Fruit fly (Drosophila melanogaster) whole organism, embryonic: Measurements from ENCODE around the gene CG12118.
A peak's percentile ranks its signal among the peaks of the same experiment; 100 is the strongest.

Experiments
- Adf1 ChIP-seq: fragments of 200-800 bp; sonication (Bioruptor generic); IDR thresholded peaks from 2 replicates; pipeline ENCODE4 v1.3.6; 2022; ENCODE audit warnings: missing biosample characterization, missing genetic modification characterization
- Asciz ChIP-seq: fragments of 200-800 bp; sonication (Bioruptor generic); optimal IDR thresholded peaks from 2 replicates; lab custom pipeline; 2017; ENCODE audit warnings: missing biosample characterization, mild to moderate bottlenecking, missing genetic modification characterization, missing genetic modification reagents
- BEAF-32 ChIP-seq: fragments of 200-800 bp; sonication (Bioruptor generic); optimal IDR thresholded peaks from 3 replicates; lab custom pipeline; 2017; ENCODE audit warnings: missing biosample characterization, missing genetic modification characterization, mild to moderate bottlenecking, moderate library complexity, missing genetic modification reagents
- C15 ChIP-seq: fragments of 200-800 bp; sonication (Bioruptor generic); IDR thresholded peaks from 3 replicates; pipeline ENCODE4 v1.3.6; 2022; ENCODE audit warnings: missing biosample characterization, missing genetic modification characterization
- CG10979 ChIP-seq: fragments of 200-800 bp; sonication (Bioruptor generic); optimal IDR thresholded peaks from 2 replicates; lab custom pipeline; 2018; ENCODE audit warnings: missing biosample characterization, mild to moderate bottlenecking, missing genetic modification characterization, moderate library complexity
- CG11560 ChIP-seq: fragments of 200-800 bp; sonication (Bioruptor generic); IDR thresholded peaks from 3 replicates; pipeline ENCODE4 v1.3.6; 2022; ENCODE audit warnings: missing biosample characterization, missing genetic modification characterization
- CG12155 ChIP-seq: fragments of 200-800 bp; sonication (Bioruptor generic); optimal IDR thresholded peaks from 3 replicates; lab custom pipeline; 2016; ENCODE audit warnings: missing biosample characterization, missing genetic modification characterization
- CG12769 ChIP-seq: fragments of 200-800 bp; sonication (Bioruptor generic); optimal IDR thresholded peaks from 2 replicates; lab custom pipeline; 2019; ENCODE audit warnings: missing biosample characterization, mild to moderate bottlenecking, missing genetic modification characterization, moderate library complexity
- CG17385 ChIP-seq: fragments of 200-800 bp; sonication (Bioruptor generic); optimal IDR thresholded peaks from 3 replicates; lab custom pipeline; 2018; ENCODE audit warnings: missing biosample characterization, mild to moderate bottlenecking, missing genetic modification characterization
- CG18599 ChIP-seq: fragments of 200-800 bp; sonication (Bioruptor generic); optimal IDR thresholded peaks from 3 replicates; lab custom pipeline; 2017; ENCODE audit warnings: missing biosample characterization, missing genetic modification characterization, mild to moderate bottlenecking, moderate library complexity, missing genetic modification reagents
- CG3838 ChIP-seq: fragments of 200-800 bp; sonication (Bioruptor generic); optimal IDR thresholded peaks from 3 replicates; lab custom pipeline; 2016; ENCODE audit warnings: missing biosample characterization, missing genetic modification characterization
- CG4820 ChIP-seq: fragments of 200-800 bp; sonication (Bioruptor generic); optimal IDR thresholded peaks from 3 replicates; lab custom pipeline; 2016; ENCODE audit warnings: missing biosample characterization, missing genetic modification characterization
- CG5180 ChIP-seq: fragments of 200-800 bp; sonication (Bioruptor generic); optimal IDR thresholded peaks from 3 replicates; lab custom pipeline; 2017; ENCODE audit warnings: missing biosample characterization, missing genetic modification characterization, mild to moderate bottlenecking, moderate library complexity, missing genetic modification reagents
- CG8290 ChIP-seq, 3 experiments: fragments of 200-800 bp; sonication (Bioruptor generic); optimal IDR thresholded peaks; 2 replicates each; lab custom pipeline; 2016 to 2019; ENCODE audit warnings: missing biosample characterization in 3 of 3, missing genetic modification characterization in 3 of 3, mild to moderate bottlenecking in 2 of 3, moderate library complexity in 1 of 3
- CG8388 ChIP-seq: fragments of 200-800 bp; sonication (Bioruptor generic); optimal IDR thresholded peaks from 2 replicates; lab custom pipeline; 2019; ENCODE audit warnings: missing biosample characterization, mild to moderate bottlenecking, missing genetic modification characterization, moderate library complexity
- CG9215 ChIP-seq: fragments of 200-800 bp; sonication (Bioruptor generic); IDR thresholded peaks from 2 replicates; pipeline ENCODE4 v1.3.6; 2022; ENCODE audit warnings: missing biosample characterization, missing genetic modification characterization
- CG9609 ChIP-seq: fragments of 200-800 bp; sonication (Bioruptor generic); optimal IDR thresholded peaks from 3 replicates; lab custom pipeline; 2016; ENCODE audit warnings: missing biosample characterization, missing genetic modification characterization
- CG9727 ChIP-seq: fragments of 200-800 bp; sonication (Bioruptor generic); optimal IDR thresholded peaks from 3 replicates; lab custom pipeline; 2017; ENCODE audit warnings: missing biosample characterization, mild to moderate bottlenecking, missing genetic modification characterization
- CG9797 ChIP-seq: fragments of 200-800 bp; sonication (Bioruptor generic); optimal IDR thresholded peaks from 3 replicates; lab custom pipeline; 2018; ENCODE audit warnings: missing biosample characterization, mild to moderate bottlenecking, missing genetic modification characterization
- Dp ChIP-seq: fragments of 200-800 bp; sonication (Bioruptor generic); optimal IDR thresholded peaks from 2 replicates; lab custom pipeline; 2018; ENCODE audit warnings: missing biosample characterization, mild to moderate bottlenecking, missing genetic modification characterization, moderate library complexity
- Fer3 ChIP-seq: fragments of 200-800 bp; sonication (Bioruptor generic); optimal IDR thresholded peaks from 2 replicates; lab custom pipeline; 2018; ENCODE audit warnings: missing biosample characterization, mild to moderate bottlenecking, missing genetic modification characterization, moderate library complexity
- Gsc ChIP-seq: fragments of 200-800 bp; sonication (Bioruptor generic); IDR thresholded peaks from 2 replicates; pipeline ENCODE4 v1.3.6; 2022; ENCODE audit warnings: missing biosample characterization, missing genetic modification characterization
- HHEX ChIP-seq: fragments of 200-800 bp; sonication (Bioruptor generic); optimal IDR thresholded peaks from 3 replicates; lab custom pipeline; 2017; ENCODE audit warnings: missing biosample characterization, mild to moderate bottlenecking, missing genetic modification characterization, missing genetic modification reagents
- Med ChIP-seq: fragments of 200-800 bp; sonication (Bioruptor generic); peaks from one replicate; lab custom pipeline; 2016; ENCODE audit warnings: missing biosample characterization, missing genetic modification characterization, mild to moderate bottlenecking, inconsistent platforms, moderate library complexity
- Mrtf ChIP-seq: fragments of 200-800 bp; sonication (Bioruptor generic); IDR thresholded peaks from 3 replicates; pipeline ENCODE4 v1.3.6; 2022; ENCODE audit warnings: missing biosample characterization, missing genetic modification characterization
- Nf-YA ChIP-seq: fragments of 200-800 bp; sonication (Bioruptor generic); IDR thresholded peaks from 2 replicates; pipeline ENCODE4 v1.3.6; 2022; ENCODE audit warnings: missing biosample characterization, missing genetic modification characterization
- NfI ChIP-seq: fragments of 200-800 bp; sonication (Bioruptor generic); optimal IDR thresholded peaks from 3 replicates; lab custom pipeline; 2018; ENCODE audit warnings: missing biosample characterization, mild to moderate bottlenecking, missing genetic modification characterization, moderate library complexity
- Oaz ChIP-seq: fragments of 200-800 bp; sonication (Bioruptor generic); IDR thresholded peaks from 2 replicates; pipeline ENCODE4 v1.3.6; 2022; ENCODE audit warnings: missing biosample characterization, missing genetic modification characterization
- Sox102F ChIP-seq: fragments of 200-800 bp; sonication (Bioruptor generic); optimal IDR thresholded peaks from 2 replicates; lab custom pipeline; 2018; ENCODE audit warnings: missing biosample characterization, mild to moderate bottlenecking, missing genetic modification characterization, moderate library complexity
- Xbp1 ChIP-seq: fragments of 200-800 bp; sonication (Bioruptor generic); optimal IDR thresholded peaks from 3 replicates; lab custom pipeline; 2016; ENCODE audit warnings: missing biosample characterization, mild to moderate bottlenecking, missing genetic modification characterization
- ab ChIP-seq: fragments of 200-800 bp; sonication (Bioruptor generic); optimal IDR thresholded peaks from 2 replicates; lab custom pipeline; 2016; ENCODE audit warnings: missing biosample characterization, missing genetic modification characterization
- ase ChIP-seq: fragments of 200-800 bp; sonication (Bioruptor generic); IDR thresholded peaks from 3 replicates; pipeline ENCODE4 v1.3.6; 2022; ENCODE audit warnings: missing biosample characterization, missing genetic modification characterization
- corto ChIP-seq: fragments of 200-800 bp; sonication (Bioruptor generic); optimal IDR thresholded peaks from 2 replicates; lab custom pipeline; 2016; ENCODE audit warnings: missing biosample characterization, mild to moderate bottlenecking, missing genetic modification characterization, moderate library complexity
- dmrt99B ChIP-seq: fragments of 200-800 bp; sonication (Bioruptor generic); optimal IDR thresholded peaks from 2 replicates; lab custom pipeline; 2018; ENCODE audit warnings: missing biosample characterization, mild to moderate bottlenecking, missing genetic modification characterization, moderate library complexity
- eve ChIP-seq, 2 experiments: fragments of >200 bp; optimal IDR thresholded peaks; 2 replicates each; lab custom pipeline; 2017; ENCODE audit warnings: missing biosample characterization in 2 of 2, missing genetic modification characterization in 2 of 2
- gem ChIP-seq: fragments of 200-800 bp; sonication (Bioruptor generic); optimal IDR thresholded peaks from 2 replicates; lab custom pipeline; 2019; ENCODE audit warnings: missing biosample characterization, mild to moderate bottlenecking, missing genetic modification characterization, moderate library complexity
- her ChIP-seq: fragments of 200-800 bp; sonication (Bioruptor generic); optimal IDR thresholded peaks from 2 replicates; lab custom pipeline; 2016; ENCODE audit warnings: missing biosample characterization, missing genetic modification characterization
- inv ChIP-seq: fragments of 200-800 bp; sonication (Bioruptor generic); IDR thresholded peaks from 2 replicates; pipeline ENCODE4 v1.3.6; 2022; ENCODE audit warnings: missing biosample characterization, missing genetic modification characterization; ENCODE audit not compliant: partially characterized antibody
- lov ChIP-seq, 2 experiments: fragments of 200-800 bp in 1 of 2; fragments of >200 bp in 1 of 2; sonication (Bioruptor generic) in 1 of 2; IDR thresholded peaks in 1 of 2; optimal IDR thresholded peaks in 1 of 2; 2 replicates in 1 of 2; 3 replicates in 1 of 2; pipeline versions ENCODE4 v1.3.6 to Lab custom; 2017 to 2022; ENCODE audit warnings: missing biosample characterization in 1 of 2, missing genetic modification characterization in 1 of 2
- mam ChIP-seq: fragments of 200-800 bp; sonication (Bioruptor generic); optimal IDR thresholded peaks from 3 replicates; lab custom pipeline; 2016; ENCODE audit warnings: missing biosample characterization, missing genetic modification characterization
- nerfin-1 ChIP-seq: fragments of 200-800 bp; sonication (Bioruptor generic); optimal IDR thresholded peaks from 3 replicates; lab custom pipeline; 2019; ENCODE audit warnings: missing biosample characterization, mild to moderate bottlenecking, missing genetic modification characterization, moderate library complexity
- pzg ChIP-seq: fragments of 200-800 bp; sonication (Bioruptor generic); optimal IDR thresholded peaks from 3 replicates; lab custom pipeline; 2018; ENCODE audit warnings: missing biosample characterization, mild to moderate bottlenecking, missing genetic modification characterization, moderate library complexity
- sc ChIP-seq, 3 experiments: fragments of >200 bp in 2 of 3; fragments of 200-800 bp in 1 of 3; sonication (Bioruptor generic) in 1 of 3; optimal IDR thresholded peaks; 2 replicates in 2 of 3; 3 replicates in 1 of 3; lab custom pipeline; 2017; ENCODE audit warnings: mild to moderate bottlenecking in 1 of 3, missing biosample characterization in 1 of 3, missing genetic modification characterization in 1 of 3, missing genetic modification reagents in 1 of 3
- tna ChIP-seq: fragments of 200-800 bp; sonication (Bioruptor generic); IDR thresholded peaks from 2 replicates; pipeline ENCODE4 v1.3.6; 2022; ENCODE audit warnings: missing biosample characterization, missing genetic modification characterization; ENCODE audit not compliant: partially characterized antibody
- wek ChIP-seq: fragments of 200-800 bp; sonication (Bioruptor generic); optimal IDR thresholded peaks from 3 replicates; lab custom pipeline; 2018; ENCODE audit warnings: missing biosample characterization, mild to moderate bottlenecking, missing genetic modification characterization, moderate library complexity
- zfh2 ChIP-seq: fragments of 200-800 bp; sonication (Bioruptor generic); optimal IDR thresholded peaks from 2 replicates; lab custom pipeline; 2016; ENCODE audit warnings: missing biosample characterization, missing genetic modification characterization

CG12118 gene

DNA sequence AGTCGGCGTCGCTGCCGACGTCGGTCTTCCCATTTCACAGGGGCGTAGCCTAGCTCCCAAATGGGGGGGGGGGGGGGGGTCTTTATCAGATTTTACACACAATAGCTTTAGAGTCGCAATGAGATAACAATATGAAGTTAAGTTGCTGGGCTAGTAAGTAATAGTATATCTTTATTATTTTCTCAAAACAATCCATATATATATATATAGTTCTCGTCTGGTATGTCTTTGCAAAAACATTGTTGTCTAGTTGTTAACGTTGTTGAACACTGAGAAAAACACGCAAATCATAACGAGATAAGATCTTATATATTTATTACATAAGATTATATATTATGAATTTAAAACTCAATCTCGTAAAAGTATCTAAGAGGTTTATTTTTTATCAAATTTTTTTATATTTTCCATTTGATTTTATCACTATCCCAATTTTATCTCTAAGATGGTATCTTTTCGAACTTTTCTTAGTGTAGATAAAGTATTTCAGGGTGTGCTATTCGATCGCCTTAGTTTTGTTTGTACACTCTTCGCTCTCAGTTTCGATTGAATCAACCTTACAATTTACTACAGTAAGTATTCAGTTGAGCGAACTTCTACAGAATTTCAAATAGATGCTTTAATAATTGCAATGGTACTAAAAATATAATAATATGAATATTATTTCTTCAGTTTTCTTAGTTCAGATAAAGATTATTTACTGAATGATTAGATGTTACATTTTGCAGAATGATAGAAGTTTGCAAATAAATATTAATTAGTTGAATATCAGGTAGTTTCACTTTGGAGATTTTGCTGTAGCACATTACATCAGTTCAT, 5.9 kb upstream of the CG12118 start (continued):
- TF ChIP-seq lov (optimal IDR thresholded peaks at IDR 0.05; lab: Kevin White, UChicago): no peak
- 0 out of 3 replicates have a peak, but pooled peaks have one; percentile 42 for TF ChIP-seq lov (GFP tag; IDR thresholded peaks at IDR 0.05; lab: Robert Waterston, UW)
- no peak for TF ChIP-seq eve (GFP tag; optimal IDR thresholded peaks at IDR 0.05; lab: Kevin White, UChicago)
- TF ChIP-seq Mrtf (GFP tag; lab: Robert Waterston, UW): peak; percentile 81; the same call in 2 of the 3 replicates
- TF ChIP-seq CG17385 (GFP tag; lab: Kevin White, UChicago): peak; percentile 69
- TF ChIP-seq Nf-YA (GFP tag; lab: Robert Waterston, UW): peak; percentile 47; the same call in 1 of the 2 replicates
- TF ChIP-seq tna (GFP tag; lab: Robert Waterston, UW): no peak
- TF ChIP-seq BEAF-32 (GFP tag; lab: Kevin White, UChicago): no peak
- peak; percentile 96 for TF ChIP-seq Adf1
- TF ChIP-seq sc (optimal IDR thresholded peaks at IDR 0.05; lab: Kevin White, UChicago): no peak
- TF ChIP-seq sc (GFP tag; optimal IDR thresholded peaks at IDR 0.05; lab: Kevin White, UChicago): no peak
- TF ChIP-seq nerfin-1: peak; percentile 6
- TF ChIP-seq ab (GFP tag; lab: Kevin White, UChicago): no peak
- TF ChIP-seq C15 (GFP tag; lab: Robert Waterston, UW): peak; percentile 70
- TF ChIP-seq Oaz: 0 out of 2 replicates have a peak, but pooled peaks have one; percentile 19
- peak; percentile 21 for TF ChIP-seq CG8388 (GFP tag; lab: Kevin White, UChicago)
- TF ChIP-seq Asciz: no peak
- TF ChIP-seq Med: peak; percentile 92
- TF ChIP-seq Dp (GFP tag; lab: Kevin White, UChicago): no peak
- TF ChIP-seq Sox102F (GFP tag; lab: Kevin White, UChicago): peak; percentile 50
- TF ChIP-seq CG12769 (tag; lab: Kevin White, UChicago): peak; percentile 82
- TF ChIP-seq CG3838 (GFP tag; lab: Kevin White, UChicago): no peak
- TF ChIP-seq CG9609 (GFP tag; lab: Kevin White, UChicago): peak; percentile 37
- peak; percentile 86 for TF ChIP-seq HHEX (GFP tag; lab: Kevin White, UChicago)
- peak; percentile 59 for TF ChIP-seq dmrt99B (tag; lab: Kevin White, UChicago)
- peak; percentile 78 for TF ChIP-seq CG9727 (GFP tag; lab: Kevin White, UChicago)
- no peak for TF ChIP-seq corto (GFP tag; lab: Kevin White, UChicago)
- peak; percentile 19 for TF ChIP-seq CG12155
- TF ChIP-seq CG9215 (GFP tag; lab: Robert Waterston, UW): peak; percentile 81
- TF ChIP-seq mam: peak; percentile 41
- no peak for TF ChIP-seq her (GFP tag; lab: Kevin White, UChicago)
- peak; percentile 57 for TF ChIP-seq CG10979
- TF ChIP-seq ase: peak; percentile 59; the same call in 1 of the 3 replicates
- TF ChIP-seq Xbp1 (GFP tag; lab: Kevin White, UChicago): peak; percentile 50
- TF ChIP-seq CG18599 (GFP tag; lab: Kevin White, UChicago): peak; percentile 93
- no peak for TF ChIP-seq CG4820 (GFP tag; lab: Kevin White, UChicago)
- TF ChIP-seq CG8290 (GFP tag; optimal IDR thresholded peaks at IDR 0.05; lab: Kevin White, UChicago): no peak
- TF ChIP-seq CG8290 (tag; optimal IDR thresholded peaks at IDR 0.05; lab: Kevin White, UChicago): peak in 1 of 2 experiments; percentile 84
- peak; percentile 87 for TF ChIP-seq Fer3 (tag; lab: Kevin White, UChicago)
- TF ChIP-seq inv (GFP tag; lab: Robert Waterston, UW): no peak
- peak; percentile 80 for TF ChIP-seq gem
- no peak for TF ChIP-seq CG9797 (GFP tag; lab: Kevin White, UChicago)
- TF ChIP-seq pzg (GFP tag; lab: Kevin White, UChicago): peak; percentile 13
- peak; percentile 69 for TF ChIP-seq NfI (GFP tag; lab: Kevin White, UChicago)
- TF ChIP-seq wek (GFP tag; lab: Kevin White, UChicago): no peak
- TF ChIP-seq zfh2 (GFP tag; lab: Kevin White, UChicago): peak; percentile 40
- TF ChIP-seq CG11560 (tag; lab: Robert Waterston, UW): peak; percentile 79
- peak; percentile 18 for TF ChIP-seq CG5180 (GFP tag; lab: Kevin White, UChicago)
- no peak for TF ChIP-seq Gsc (GFP tag; lab: Robert Waterston, UW)
